Worm (Caenorhabditis elegans) whole organism, L2 larva: ENCODE results near the gene T06E4.7.

ENCODE experiments used
- R02D3.7 ChIP-seq: fragments of 150-350 bp; optimal IDR thresholded peaks from 2 replicates; lab custom pipeline; 2014; ENCODE audit warnings: missing biosample characterization, missing genetic modification characterization
- aly-2 ChIP-seq: fragments of 150-350 bp; optimal IDR thresholded peaks from 2 replicates; lab custom pipeline; 2014; ENCODE audit warnings: missing biosample characterization, missing genetic modification characterization
- egl-27 ChIP-seq: sonication (generic microtip); optimal IDR thresholded peaks from 3 replicates; lab custom pipeline; 2017; ENCODE audit warnings: missing biosample characterization, missing genetic modification reagents, missing genetic modification characterization
- elt-3 ChIP-seq: sonication (generic microtip); optimal IDR thresholded peaks from 2 replicates; lab custom pipeline; 2017; ENCODE audit warnings: missing biosample characterization, missing genetic modification characterization
- fos-1 ChIP-seq: fragments of 150-350 bp; optimal IDR thresholded peaks from 2 replicates; lab custom pipeline; 2014; ENCODE audit warnings: missing biosample characterization, missing genetic modification characterization
- lsy-2 ChIP-seq, 2 experiments: fragments of 150-350 bp in 1 of 2; sonication (generic microtip) in 1 of 2; optimal IDR thresholded peaks; 2 replicates each; lab custom pipeline; 2014 to 2017; ENCODE audit warnings: missing biosample characterization in 2 of 2, missing genetic modification characterization in 2 of 2
- nhr-23 ChIP-seq: fragments of 150-350 bp; optimal IDR thresholded peaks from 2 replicates; lab custom pipeline; 2014; ENCODE audit warnings: missing biosample characterization, missing genetic modification reagents, missing genetic modification characterization
- nhr-237 ChIP-seq: fragments of 150-350 bp; optimal IDR thresholded peaks from 2 replicates; lab custom pipeline; 2014; ENCODE audit warnings: missing biosample characterization, missing genetic modification characterization
- nhr-6 ChIP-seq: fragments of 150-350 bp; optimal IDR thresholded peaks from 2 replicates; lab custom pipeline; 2014; ENCODE audit warnings: missing biosample characterization, missing genetic modification characterization
- nhr-77 ChIP-seq: fragments of 150-350 bp; optimal IDR thresholded peaks from 2 replicates; lab custom pipeline; 2014; ENCODE audit warnings: missing biosample characterization, missing genetic modification characterization
- snpc-4 ChIP-seq: fragments of 150-350 bp; optimal IDR thresholded peaks from 2 replicates; lab custom pipeline; 2014; ENCODE audit warnings: missing biosample characterization, missing genetic modification characterization
- unc-55 ChIP-seq: fragments of 150-350 bp; sonication (generic microtip); optimal IDR thresholded peaks from 3 replicates; lab custom pipeline; 2014; ENCODE audit warnings: missing biosample characterization, missing genetic modification reagents, missing genetic modification characterization
- unc-62 ChIP-seq: fragments of 150-350 bp; optimal IDR thresholded peaks from 2 replicates; lab custom pipeline; 2014; ENCODE audit warnings: missing biosample characterization, missing genetic modification reagents, missing genetic modification characterization

DNA sequence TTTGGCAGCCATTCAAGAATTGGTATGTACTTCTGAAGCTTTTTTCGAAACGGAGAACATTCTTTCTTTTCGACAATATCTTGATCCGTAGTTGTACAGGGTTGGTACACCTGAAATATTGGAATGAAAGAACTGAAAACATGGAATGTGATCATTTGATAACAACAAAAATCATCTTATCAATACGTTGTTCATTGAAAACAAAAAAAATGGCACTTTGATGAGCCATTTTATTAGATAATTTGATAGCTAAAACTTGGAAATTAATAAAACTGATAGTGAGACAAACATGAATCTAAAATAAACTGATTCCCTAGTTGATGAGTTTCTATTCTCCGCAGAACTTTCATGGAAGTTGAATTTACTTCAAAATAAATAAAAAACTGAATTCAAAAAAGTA, 46.3 kb downstream of the T06E4.7 start:
- no peak for TF ChIP-seq lsy-2 (tag; optimal IDR thresholded peaks at IDR 0.05; lab: Kevin White, UChicago)
- no peak for TF ChIP-seq R02D3.7 (tag; lab: Kevin White, UChicago)
- no peak for TF ChIP-seq unc-55
- no peak for TF ChIP-seq egl-27 (tag; lab: Kevin White, UChicago)
- no peak for TF ChIP-seq nhr-237
- TF ChIP-seq elt-3 (tag; lab: Kevin White, UChicago) = no peak
- no peak for TF ChIP-seq nhr-77 (tag; lab: Kevin White, UChicago)
- no peak for TF ChIP-seq aly-2 (tag; lab: Kevin White, UChicago)
- TF ChIP-seq snpc-4 (tag; lab: Kevin White, UChicago) = no peak
- no peak for TF ChIP-seq unc-62 (GFP tag; lab: Kevin White, UChicago)
- no peak for TF ChIP-seq nhr-23
- TF ChIP-seq fos-1 (tag; lab: Kevin White, UChicago) = no peak
- no peak for TF ChIP-seq nhr-6 (tag; lab: Kevin White, UChicago)
